Worm (Caenorhabditis elegans) whole organism, young adult: ENCODE data around the gene Y64G10A.2.

Experiments used
- B0336.3 ChIP-seq: fragments of 200-800 bp; sonication (Bioruptor generic); IDR thresholded peaks from 2 replicates; pipeline ENCODE4 v1.3.6; 2022; ENCODE audit warnings: missing genetic modification characterization, missing compliant biosample characterization
- D2030.7 ChIP-seq: fragments of 200-800 bp; sonication (Bioruptor generic); IDR thresholded peaks from 2 replicates; pipeline ENCODE4 v1.3.6; 2022; ENCODE audit warnings: missing genetic modification reagents, missing genetic modification characterization, missing compliant biosample characterization
- F10E7.11 ChIP-seq: sonication (generic microtip); optimal IDR thresholded peaks from 2 replicates; lab custom pipeline; 2017; ENCODE audit warnings: mild to moderate bottlenecking, missing genetic modification characterization, moderate library complexity, missing compliant biosample characterization
- Y53G8AR.9 ChIP-seq: fragments of 200-800 bp; sonication (Bioruptor generic); conservative IDR thresholded peaks from 2 replicates; pipeline ENCODE4 v1.3.6; 2022; ENCODE audit warnings: missing genetic modification reagents, missing genetic modification characterization, missing compliant biosample characterization
- Y95B8A.8 ChIP-seq: fragments of 200-800 bp; sonication (Bioruptor generic); IDR thresholded peaks from 2 replicates; pipeline ENCODE4 v1.3.6; 2022; ENCODE audit warnings: missing genetic modification reagents, missing genetic modification characterization, missing compliant biosample characterization
- ccch-3 ChIP-seq: fragments of 200-800 bp; sonication (Bioruptor generic); optimal IDR thresholded peaks from 2 replicates; lab custom pipeline; 2018; ENCODE audit warnings: mild to moderate bottlenecking, missing genetic modification characterization, missing compliant biosample characterization
- chd-7 ChIP-seq: sonication (generic microtip); optimal IDR thresholded peaks from 2 replicates; lab custom pipeline; 2016; ENCODE audit warnings: mild to moderate bottlenecking, missing genetic modification characterization, moderate library complexity, missing compliant biosample characterization
- die-1 ChIP-seq: sonication (generic microtip); optimal IDR thresholded peaks from 2 replicates; lab custom pipeline; 2016; ENCODE audit warnings: missing genotype, mild to moderate bottlenecking, missing genetic modification characterization, missing compliant biosample characterization
- dpl-1 ChIP-seq: fragments of 150-350 bp; optimal IDR thresholded peaks from 2 replicates; lab custom pipeline; 2014; ENCODE audit warnings: missing biosample characterization, missing genetic modification reagents, missing genetic modification characterization
- nfyb-1 ChIP-seq: fragments of 200-800 bp; sonication (Bioruptor generic); IDR thresholded peaks from 2 replicates; pipeline ENCODE4 v1.3.6; 2022; ENCODE audit warnings: missing genetic modification reagents, missing genetic modification characterization, missing compliant biosample characterization
- nhr-120 ChIP-seq: fragments of 200-800 bp; sonication (Bioruptor generic); IDR thresholded peaks from 2 replicates; pipeline ENCODE4 v1.3.6; 2022; ENCODE audit warnings: missing genetic modification characterization, missing compliant biosample characterization
- pha-4 ChIP-seq: fragments of 150-350 bp; sonication (generic microtip); optimal IDR thresholded peaks from 2 replicates; lab custom pipeline; 2014; ENCODE audit warnings: missing biosample characterization, missing genetic modification reagents, missing genetic modification characterization
- sea-2 ChIP-seq: fragments of 200-800 bp; sonication (Bioruptor generic); IDR thresholded peaks from 2 replicates; pipeline ENCODE4 v1.3.6; 2022; ENCODE audit warnings: missing genetic modification characterization, missing compliant biosample characterization

- no peak for TF ChIP-seq Y95B8A.8
- TF ChIP-seq F10E7.11 (tag; lab: Kevin White, UChicago), result no peak
- TF ChIP-seq chd-7 (tag; lab: Kevin White, UChicago), result no peak
- TF ChIP-seq Y53G8AR.9 (GFP tag; lab: Robert Waterston, UW), result no peak
- no peak for TF ChIP-seq ccch-3 (GFP tag; lab: Kevin White, UChicago)
- no peak for TF ChIP-seq D2030.7 (GFP tag; lab: Robert Waterston, UW)
- no peak for TF ChIP-seq B0336.3 (GFP tag; lab: Robert Waterston, UW)
- no peak for TF ChIP-seq dpl-1
- TF ChIP-seq nhr-120 (GFP tag; lab: Robert Waterston, UW), result no peak
- no peak for TF ChIP-seq sea-2 (GFP tag; lab: Robert Waterston, UW)
- no peak for TF ChIP-seq die-1 (tag; lab: Kevin White, UChicago)
- no peak for TF ChIP-seq nfyb-1
- TF ChIP-seq pha-4 (tag; lab: Kevin White, UChicago), result no peak
Observed at ce11 chrIV:14269932-14270331, 25.7 kb upstream of the Y64G10A.2 start.
